Worm (Caenorhabditis elegans): ENCODE measurements around the gene kel-1.
A peak's percentile ranks its signal among the peaks of the same experiment; 100 is the strongest.

DNA sequence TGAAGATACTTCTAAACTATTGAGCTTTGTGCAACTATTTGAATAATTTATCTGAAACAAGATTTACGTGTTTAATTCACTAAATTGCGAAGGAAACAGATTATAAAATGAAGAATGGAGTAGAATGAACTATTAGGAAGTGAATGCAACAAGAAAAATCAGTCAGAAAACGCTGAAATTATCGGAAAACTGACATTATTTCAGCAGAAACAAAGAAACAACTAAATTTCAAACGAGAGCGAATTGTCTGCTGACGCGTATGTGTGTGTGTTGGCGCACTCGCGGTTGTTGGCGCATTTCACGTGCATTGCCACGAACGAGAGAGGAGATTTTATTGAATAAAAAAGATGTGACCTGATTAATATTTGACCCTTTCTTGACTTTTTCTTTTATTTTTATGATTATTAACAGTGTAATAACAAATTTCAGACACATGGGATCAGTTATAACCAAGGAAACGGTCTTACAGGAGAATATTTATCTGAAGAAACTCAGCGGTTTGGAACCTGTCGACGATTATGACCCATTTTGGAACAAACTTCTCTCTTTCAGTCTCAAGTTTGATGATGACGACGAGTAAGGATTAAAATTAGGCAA lies 12.8 kb upstream of the kel-1 start, which contains the start of the genes trr-1 and C47D12.2:
- TF ChIP-seq pes-1 (GFP tag; IDR thresholded peaks at IDR 0.05) = no peak
- no peak for TF ChIP-seq aly-1 (tag; optimal IDR thresholded peaks at IDR 0.05)
- no peak for TF ChIP-seq tra-4 (tag; optimal IDR thresholded peaks at IDR 0.05)
- TF ChIP-seq ama-1 (optimal IDR thresholded peaks at IDR 0.05) = no peak
- TF ChIP-seq ets-7 (tag; optimal IDR thresholded peaks at IDR 0.05) = no peak
- no peak for TF ChIP-seq tbx-37 (GFP tag; conservative IDR thresholded peaks at IDR 0.05)
- no peak for TF ChIP-seq ceh-36 (tag; optimal IDR thresholded peaks at IDR 0.05)
- no peak for TF ChIP-seq hnd-1 (tag; optimal IDR thresholded peaks at IDR 0.05)
- no peak for TF ChIP-seq hmbx-1 (tag; optimal IDR thresholded peaks at IDR 0.05)
- TF ChIP-seq sea-1 (GFP tag; conservative IDR thresholded peaks at IDR 0.05) = no peak
- 0 out of 2 replicates have a peak, but pooled peaks have one; percentile 48 for TF ChIP-seq flt-1 (GFP tag; IDR thresholded peaks at IDR 0.05)
- TF ChIP-seq hmg-4 (GFP tag; optimal IDR thresholded peaks at IDR 0.05) = no peak
- TF ChIP-seq F13C5.2 (tag; optimal IDR thresholded peaks at IDR 0.05) = peak; percentile 39
